Worm (Caenorhabditis elegans): Measurements from ENCODE around the gene T28D9.16.
A peak's percentile ranks its signal among the peaks of the same experiment; 100 is the strongest.

The T28D9.16 gene

ce11 chrII:6519703-6520102 lies 44.2 kb downstream of the T28D9.16 start (continued):
- TF ChIP-seq zim-3 (tag; optimal IDR thresholded peaks at IDR 0.05) (no peak), F57C9.4 (tag; optimal IDR thresholded peaks at IDR 0.05) (no peak), B0019.2 (GFP tag; conservative IDR thresholded peaks at IDR 0.05) (no peak), tlf-1 (GFP tag; optimal IDR thresholded peaks at IDR 0.05) (no peak), F49E8.2 (tag; optimal IDR thresholded peaks at IDR 0.05; ENCODE audit: insufficient read depth) (peak; percentile 18), F33H1.4 (GFP tag; IDR thresholded peaks at IDR 0.05) (peak; percentile 52; the same call in 1 of the 2 replicates), xnd-1 (tag; optimal IDR thresholded peaks at IDR 0.05) (peak; percentile 61), F22D6.2 (tag; optimal IDR thresholded peaks at IDR 0.05) (no peak), unc-130 (GFP tag; optimal IDR thresholded peaks at IDR 0.05) (peak; percentile 77), nhr-90 (tag; optimal IDR thresholded peaks at IDR 0.05) (no peak), madf-6 (GFP tag; IDR thresholded peaks at IDR 0.05) (peak; percentile 90), let-607 (tag; optimal IDR thresholded peaks at IDR 0.05) (no peak), hmg-1.2 (GFP tag; IDR thresholded peaks at IDR 0.05) (peak; percentile 23; the same call in 1 of the 2 replicates), ekl-4 (GFP tag; IDR thresholded peaks at IDR 0.05) (no peak), lin-35 (GFP tag; optimal IDR thresholded peaks at IDR 0.05) (peak in 1 of 3 experiments; percentile 67), C06A6.2 (GFP tag; conservative IDR thresholded peaks at IDR 0.05) (no peak)

- peak; percentile 68 for TF ChIP-seq nhr-80 (tag; optimal IDR thresholded peaks at IDR 0.05)
- TF ChIP-seq Y79H2A.3 (GFP tag; conservative IDR thresholded peaks at IDR 0.05): no peak
These were observed 44.6 kb downstream of the T28D9.16 start for ce11 chrII:6520103-6520502.

ce11 chrII:6521316-6521715 lies 45.8 kb downstream of the T28D9.16 start, which contains the start of gene toe-2:
toe-2 (minus strand) TSS chrII:6521385.
- no peak for TF ChIP-seq ccch-3 (GFP tag; optimal IDR thresholded peaks at IDR 0.05)
- TF ChIP-seq B0336.3 (GFP tag; IDR thresholded peaks at IDR 0.05): no peak
- no peak for TF ChIP-seq F22D6.2 (tag; optimal IDR thresholded peaks at IDR 0.05)
- no peak for TF ChIP-seq die-1 (tag; optimal IDR thresholded peaks at IDR 0.05)
- no peak for TF ChIP-seq nhr-179 (tag; optimal IDR thresholded peaks at IDR 0.05)
- no peak for TF ChIP-seq pbrm-1 (GFP tag; IDR thresholded peaks at IDR 0.05)
- no peak for TF ChIP-seq madf-8 (GFP tag; conservative IDR thresholded peaks at IDR 0.05)
- TF ChIP-seq lin-35 (GFP tag; optimal IDR thresholded peaks at IDR 0.05): no peak
- TF ChIP-seq athp-1 (tag; optimal IDR thresholded peaks at IDR 0.05): no peak
- TF ChIP-seq ztf-25 (GFP tag; IDR thresholded peaks at IDR 0.05): no peak
- no peak for TF ChIP-seq zfh-2 (GFP tag; conservative IDR thresholded peaks at IDR 0.05)
- TF ChIP-seq madf-6 (GFP tag; IDR thresholded peaks at IDR 0.05): no peak
- no peak for TF ChIP-seq sea-2 (GFP tag; IDR thresholded peaks at IDR 0.05)
- TF ChIP-seq Y79H2A.3 (GFP tag; conservative IDR thresholded peaks at IDR 0.05): no peak
- TF ChIP-seq F52B5.7 (tag; optimal IDR thresholded peaks at IDR 0.05): no peak
- TF ChIP-seq egl-44 (GFP tag; IDR thresholded peaks at IDR 0.05): no peak
- TF ChIP-seq madf-3 (GFP tag; IDR thresholded peaks at IDR 0.05): no peak
- TF ChIP-seq zim-3 (tag; optimal IDR thresholded peaks at IDR 0.05): no peak

- TF ChIP-seq die-1 (tag; optimal IDR thresholded peaks at IDR 0.05) (peak; percentile 10), nhr-90 (tag; optimal IDR thresholded peaks at IDR 0.05) (peak; percentile 0), egl-44 (GFP tag; IDR thresholded peaks at IDR 0.05) (0 out of 2 replicates have a peak, but pooled peaks have one; percentile 30), mxl-1 (tag; optimal IDR thresholded peaks at IDR 0.05) (no peak), sdz-38 (tag; optimal IDR thresholded peaks at IDR 0.05) (no peak), nhr-80 (tag; optimal IDR thresholded peaks at IDR 0.05) (peak; percentile 10), lin-26 (GFP tag; IDR thresholded peaks at IDR 0.05) (0 out of 2 replicates have a peak, but pooled peaks have one; percentile 29)
These were observed 47.3 kb downstream of the T28D9.16 start for ce11 chrII:6522622-6523254.

Measured in whole organism, young adult.